Fruit fly (Drosophila melanogaster) whole organism, prepupa: ENCODE results near the gene Rcd7.

Experiments used
- CG10669 ChIP-seq: fragments of 200-800 bp; sonication (Bioruptor generic); optimal IDR thresholded peaks from 3 replicates; lab custom pipeline; 2018; ENCODE audit warnings: missing biosample characterization, mild to moderate bottlenecking, missing genetic modification characterization, moderate library complexity
- CG11902 ChIP-seq: fragments of 200-800 bp; sonication (Bioruptor generic); optimal IDR thresholded peaks from 3 replicates; lab custom pipeline; 2016; ENCODE audit warnings: missing biosample characterization, missing genetic modification characterization
- CG6276 ChIP-seq: fragments of 200-800 bp; sonication (Bioruptor generic); optimal IDR thresholded peaks from 2 replicates; lab custom pipeline; 2017; ENCODE audit warnings: missing biosample characterization, mild to moderate bottlenecking, missing genetic modification characterization
- CG7368 ChIP-seq: fragments of 200-800 bp; sonication (Bioruptor generic); optimal IDR thresholded peaks from 3 replicates; lab custom pipeline; 2016; ENCODE audit warnings: missing biosample characterization, missing genetic modification characterization
- CG8119 ChIP-seq: fragments of 200-800 bp; sonication (Bioruptor generic); IDR thresholded peaks from 3 replicates; pipeline ENCODE4 v1.3.6; 2022; ENCODE audit warnings: missing biosample characterization, missing genetic modification characterization
- Ets21C ChIP-seq: fragments of 200-800 bp; sonication (Bioruptor generic); optimal IDR thresholded peaks from 3 replicates; lab custom pipeline; 2016; ENCODE audit warnings: missing biosample characterization, missing genetic modification characterization
- Hr38 ChIP-seq: sonication (Bioruptor generic); optimal IDR thresholded peaks from 2 replicates; lab custom pipeline; 2016; ENCODE audit warnings: missing biosample characterization, missing genetic modification characterization
- Hr39 ChIP-seq: fragments of 200-800 bp; sonication (Bioruptor generic); optimal IDR thresholded peaks from 2 replicates; lab custom pipeline; 2016; ENCODE audit warnings: missing biosample characterization, missing genetic modification characterization
- Lpt ChIP-seq: fragments of 200-800 bp; sonication (Bioruptor generic); optimal IDR thresholded peaks from 3 replicates; lab custom pipeline; 2016; ENCODE audit warnings: missing biosample characterization, missing genetic modification characterization
- dsx ChIP-seq: fragments of 200-800 bp; optimal IDR thresholded peaks from 3 replicates; lab custom pipeline; 2019; ENCODE audit warnings: missing biosample characterization, mild to moderate bottlenecking, missing genetic modification characterization, moderate library complexity; ENCODE audit not compliant: poor library complexity, severe bottlenecking
- esn ChIP-seq: fragments of 200-800 bp; sonication (Bioruptor generic); optimal IDR thresholded peaks from 2 replicates; lab custom pipeline; 2016; ENCODE audit warnings: missing biosample characterization, mild to moderate bottlenecking, missing genetic modification characterization, moderate library complexity
- lz ChIP-seq: fragments of 200-800 bp; sonication (Bioruptor generic); optimal IDR thresholded peaks from 3 replicates; lab custom pipeline; 2016; ENCODE audit warnings: missing biosample characterization, missing genetic modification characterization

DNA sequence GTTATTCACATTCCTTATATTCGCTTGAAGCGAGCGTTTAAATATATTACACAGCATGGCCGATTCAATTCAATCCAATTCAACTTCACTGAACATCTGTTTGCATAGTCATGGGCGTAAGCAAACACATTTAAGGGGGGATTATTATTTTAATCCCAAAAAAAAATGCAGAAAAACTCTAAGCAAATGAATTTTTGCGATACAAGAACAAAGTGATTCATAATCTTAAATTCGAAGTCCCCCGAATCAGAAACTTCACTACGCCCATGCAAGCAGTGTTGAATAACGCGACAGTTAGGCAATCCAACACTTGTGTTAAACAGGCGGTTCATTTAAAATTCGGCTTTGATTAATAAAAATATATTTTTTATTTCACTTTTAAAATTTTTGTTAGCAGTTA is 45.5 kb downstream of the Rcd7 start, which contains the start of gene CG14100:
- peak; percentile 100 for TF ChIP-seq Hr39 (GFP tag; lab: Kevin White, UChicago)
- TF ChIP-seq lz (GFP tag; lab: Kevin White, UChicago), result peak; percentile 100
- peak; percentile 100 for TF ChIP-seq CG7368 (GFP tag; lab: Kevin White, UChicago)
- TF ChIP-seq esn (GFP tag; lab: Kevin White, UChicago), result peak; percentile 100
- peak; percentile 99 for TF ChIP-seq dsx
- TF ChIP-seq Hr38 (GFP tag; lab: Kevin White, UChicago), result peak; percentile 100
- peak; percentile 100 for TF ChIP-seq CG11902
- peak; percentile 100 for TF ChIP-seq Ets21C (GFP tag; lab: Kevin White, UChicago)
- peak; percentile 100 for TF ChIP-seq Lpt (GFP tag; lab: Kevin White, UChicago)
- peak; percentile 100 for TF ChIP-seq CG10669
- TF ChIP-seq CG6276 (GFP tag; lab: Kevin White, UChicago), result peak; percentile 100
- peak; percentile 100 for TF ChIP-seq CG8119 (GFP tag; lab: Robert Waterston, UW)
